Fruit fly (Drosophila melanogaster): ENCODE measurements around the gene alphaTub85E.

Gene alphaTub85E

DNA sequence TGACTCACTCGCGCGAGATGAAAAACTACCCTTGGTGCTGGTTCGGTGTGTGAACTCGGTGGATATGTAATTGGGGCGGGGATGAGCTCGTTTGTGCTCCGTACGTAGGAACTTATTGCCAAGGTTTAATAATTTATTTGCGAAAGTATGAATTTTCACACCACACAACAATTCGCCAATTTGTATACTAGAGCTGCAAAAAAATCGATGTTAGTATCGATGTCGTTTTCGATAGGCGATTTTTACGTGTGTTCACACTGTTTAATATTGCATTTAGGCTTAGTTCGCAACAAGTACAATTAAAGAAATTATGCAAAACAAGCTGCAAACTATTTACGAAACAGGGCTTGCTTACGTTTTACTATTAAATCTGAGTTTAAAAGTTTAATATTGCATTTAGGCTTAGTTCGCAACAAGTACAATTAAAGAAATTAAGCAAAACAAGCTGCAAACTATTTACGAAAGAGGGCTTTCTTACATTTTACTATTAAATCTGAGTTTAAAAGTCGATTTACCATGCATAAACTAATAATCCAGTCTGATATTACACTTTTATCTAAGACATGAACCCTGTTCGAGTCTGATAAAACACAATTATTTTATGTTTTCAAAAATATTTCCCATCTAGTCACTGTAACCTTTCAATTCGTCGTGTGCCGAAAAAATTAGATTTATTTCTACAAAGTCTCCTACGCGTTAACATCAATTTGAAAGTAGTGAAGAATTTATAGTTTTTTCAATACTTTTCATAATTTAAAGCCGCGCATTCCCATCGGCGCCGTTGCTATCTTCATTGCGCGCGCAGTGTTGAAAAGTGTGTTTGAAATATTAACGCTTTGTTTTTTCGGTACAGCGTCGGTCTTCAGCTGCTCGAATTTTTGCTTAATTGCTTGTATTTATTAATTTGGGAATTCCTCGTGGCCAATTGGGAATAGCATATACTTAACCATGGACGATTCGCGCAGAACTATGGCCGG is 30.2 kb upstream of the alphaTub85E start, which contains the start of the genes Snap24 and CG8478 (continued):
- TF ChIP-seq CG5180 (GFP tag; optimal IDR thresholded peaks at IDR 0.05) (no peak), CG1024 (GFP tag; IDR thresholded peaks at IDR 0.05) (no peak), cg (GFP tag; optimal IDR thresholded peaks at IDR 0.05) (no peak), vfl (GFP tag; optimal IDR thresholded peaks at IDR 0.05) (no peak), Myb (GFP tag; optimal IDR thresholded peaks at IDR 0.05) (peak; percentile 75), CG14710 (tag; optimal IDR thresholded peaks at IDR 0.05) (peak; percentile 78), Camta (GFP tag; optimal IDR thresholded peaks at IDR 0.05) (peak; percentile 33), org-1 (GFP tag; optimal IDR thresholded peaks at IDR 0.05) (no peak), Bdp1 (GFP tag; optimal IDR thresholded peaks at IDR 0.05) (no peak), ac (GFP tag; optimal IDR thresholded peaks at IDR 0.05) (no peak), CG13123 (GFP tag; optimal IDR thresholded peaks at IDR 0.05) (no peak), inv (GFP tag; IDR thresholded peaks at IDR 0.05; ENCODE audit: partially characterized antibody) (peak; percentile 72), Hey (tag; optimal IDR thresholded peaks at IDR 0.05) (no peak), Max (GFP tag; optimal IDR thresholded peaks at IDR 0.05) (no peak), bab2 (GFP tag; optimal IDR thresholded peaks at IDR 0.05) (no peak), CG11093 (GFP tag; IDR thresholded peaks at IDR 0.05) (no peak), CG2199 (GFP tag; IDR thresholded peaks at IDR 0.05) (no peak), MTF-1 (GFP tag; optimal IDR thresholded peaks at IDR 0.05; ENCODE audit: borderline replicate concordance) (no peak), tgo (GFP tag; IDR thresholded peaks at IDR 0.05) (no peak), Hsf (GFP tag; optimal IDR thresholded peaks at IDR 0.05) (no peak), CG10431 (GFP tag; optimal IDR thresholded peaks at IDR 0.05) (no peak), CG18619 (GFP tag; optimal IDR thresholded peaks at IDR 0.05) (no peak), Dip2 (GFP tag; IDR thresholded peaks at IDR 0.05) (no peak), Ets97D (GFP tag; optimal IDR thresholded peaks at IDR 0.05) (peak; percentile 25), CG17186 (GFP tag; optimal IDR thresholded peaks at IDR 0.05) (no peak), salm (tag; optimal IDR thresholded peaks at IDR 0.05) (no peak), CG17328 (GFP tag; IDR thresholded peaks at IDR 0.05) (no peak), CG9817 (tag; optimal IDR thresholded peaks at IDR 0.05) (no peak), E2f2 (GFP tag; IDR thresholded peaks at IDR 0.05) (peak; percentile 85), Atf3 (GFP tag; optimal IDR thresholded peaks at IDR 0.05) (no peak), wor (GFP tag; IDR thresholded peaks at IDR 0.05) (no peak), CG43689 (GFP tag; IDR thresholded peaks at IDR 0.05) (no peak), Antp (GFP tag; optimal IDR thresholded peaks at IDR 0.05) (no peak), CG7372 (GFP tag; IDR thresholded peaks at IDR 0.05) (no peak), sens-2 (GFP tag; IDR thresholded peaks at IDR 0.05) (no peak), ase (GFP tag; IDR thresholded peaks at IDR 0.05) (no peak), CG11456 (GFP tag; IDR thresholded peaks at IDR 0.05) (no peak), CG8478 (optimal IDR thresholded peaks at IDR 0.05) (no peak), CG16863 (GFP tag; optimal IDR thresholded peaks at IDR 0.05) (no peak), CG10959 (GFP tag; IDR thresholded peaks at IDR 0.05) (no peak), Dref (GFP tag; IDR thresholded peaks at IDR 0.05) (peak; percentile 87), cwo (GFP tag; optimal IDR thresholded peaks at IDR 0.05) (no peak), grau (tag; optimal IDR thresholded peaks at IDR 0.05) (peak; percentile 0), D19B (GFP tag; optimal IDR thresholded peaks at IDR 0.05) (no peak), fd3F (GFP tag; optimal IDR thresholded peaks at IDR 0.05) (no peak), Mrtf (GFP tag; IDR thresholded peaks at IDR 0.05) (no peak), CG6791 (GFP tag; IDR thresholded peaks at IDR 0.05; ENCODE audit: partially characterized antibody) (peak; percentile 79), odd (GFP tag; optimal IDR thresholded peaks at IDR 0.05) (no peak), tup (GFP tag; optimal IDR thresholded peaks at IDR 0.05) (no peak), CG4617 (GFP tag; optimal IDR thresholded peaks at IDR 0.05; ENCODE audit: borderline replicate concordance) (peak; percentile 40)

All from whole organism, embryonic.